Fruit fly (Drosophila melanogaster) whole organism, prepupa: ENCODE results near the gene Gsc.

Experiments used
- CG11902 ChIP-seq: fragments of 200-800 bp; sonication (Bioruptor generic); optimal IDR thresholded peaks from 3 replicates; lab custom pipeline; 2016; ENCODE audit warnings: missing biosample characterization, missing genetic modification characterization
- CG9139 ChIP-seq: fragments of 200-800 bp; sonication (Bioruptor generic); optimal IDR thresholded peaks from 3 replicates; lab custom pipeline; 2017; ENCODE audit warnings: missing biosample characterization, mild to moderate bottlenecking, missing genetic modification characterization
- Eip78C ChIP-seq: fragments of 200-800 bp; sonication (Bioruptor generic); peaks from one replicate; lab custom pipeline; 2016; ENCODE audit warnings: missing biosample characterization, missing genetic modification characterization
- Hr4 ChIP-seq: fragments of 200-800 bp; sonication (Bioruptor generic); optimal IDR thresholded peaks from 3 replicates; lab custom pipeline; 2016; ENCODE audit warnings: missing biosample characterization, missing genetic modification characterization
- Sox102F ChIP-seq: fragments of 200-800 bp; sonication (Bioruptor generic); optimal IDR thresholded peaks from 2 replicates; lab custom pipeline; 2016; ENCODE audit warnings: missing biosample characterization, mild to moderate bottlenecking, missing genetic modification characterization
- achi ChIP-seq: fragments of 200-800 bp; sonication (Bioruptor generic); optimal IDR thresholded peaks from 3 replicates; lab custom pipeline; 2016; ENCODE audit warnings: missing biosample characterization, missing genetic modification characterization
- fd59A ChIP-seq: fragments of 200-800 bp; sonication (Bioruptor generic); optimal IDR thresholded peaks from 2 replicates; lab custom pipeline; 2017; ENCODE audit warnings: missing biosample characterization, mild to moderate bottlenecking, missing genetic modification characterization, missing genetic modification reagents

dm6 chr2L:615023-615422 is 20.5 kb upstream of the Gsc start:
- TF ChIP-seq CG9139 = no peak
- TF ChIP-seq Eip78C (GFP tag; lab: Kevin White, UChicago) = peak; percentile 80
- TF ChIP-seq fd59A (GFP tag; lab: Kevin White, UChicago) = no peak
- no peak for TF ChIP-seq CG11902 (GFP tag; lab: Kevin White, UChicago)
- TF ChIP-seq achi (GFP tag; lab: Kevin White, UChicago) = peak; percentile 10
- TF ChIP-seq Hr4 (GFP tag; lab: Kevin White, UChicago) = no peak
- no peak for TF ChIP-seq Sox102F
